Worm (Caenorhabditis elegans) whole organism, L4/young adult: Measurements from ENCODE around the gene mans-4.

Experiments
- dao-5 ChIP-seq: sonication (generic microtip); optimal IDR thresholded peaks from 2 replicates; lab custom pipeline; 2016; ENCODE audit warnings: missing genotype, missing genetic modification characterization, moderate library complexity, missing compliant biosample characterization
- him-1 ChIP-seq: sonication (generic microtip); optimal IDR thresholded peaks from 2 replicates; lab custom pipeline; 2016; ENCODE audit warnings: missing genotype, missing genetic modification reagents, missing genetic modification characterization, missing compliant biosample characterization

ce11 chrIV:9070188-9070587, 8.2 kb downstream of the mans-4 start:
- TF ChIP-seq him-1 (no peak), dao-5 (tag; lab: Kevin White, UChicago) (no peak)
